Worm (Caenorhabditis elegans) whole organism, early embryonic: Measurements from ENCODE around the gene C01G10.9.

Source experiments
- F13C5.2 ChIP-seq: sonication (generic microtip); optimal IDR thresholded peaks from 2 replicates; lab custom pipeline; 2017; ENCODE audit warnings: mild to moderate bottlenecking, missing genetic modification characterization, inconsistent platforms, missing compliant biosample characterization
- ama-1 ChIP-seq: fragments of 150-350 bp; optimal IDR thresholded peaks from 2 replicates; lab custom pipeline; 2014
- ceh-13 ChIP-seq: fragments of 200-800 bp; sonication (Bioruptor generic); optimal IDR thresholded peaks from 2 replicates; lab custom pipeline; 2018; ENCODE audit warnings: mild to moderate bottlenecking, missing genetic modification characterization, missing compliant biosample characterization
- flt-1 ChIP-seq: fragments of 200-800 bp; sonication (Bioruptor generic); IDR thresholded peaks from 2 replicates; pipeline ENCODE4 v1.3.6; 2022; ENCODE audit warnings: missing genetic modification characterization, missing compliant biosample characterization

- TF ChIP-seq ama-1 (lab: Kevin White, UChicago) = no peak
- TF ChIP-seq F13C5.2 (tag; lab: Kevin White, UChicago) = no peak
- no peak for TF ChIP-seq flt-1 (GFP tag; lab: Robert Waterston, UW)
- TF ChIP-seq ceh-13 (GFP tag; lab: Kevin White, UChicago) = no peak
Measured at ce11 chrV:15094749-15095148, 12.4 kb downstream of the C01G10.9 start, which contains the start of gene srx-78.
